Worm (Caenorhabditis elegans) whole organism, late embryonic: ENCODE results near the gene mrg-1.

Experiments
- C38D4.7 ChIP-seq: fragments of 200-800 bp; sonication (Bioruptor generic); optimal IDR thresholded peaks from 2 replicates; lab custom pipeline; 2018; ENCODE audit warnings: mild to moderate bottlenecking, missing genetic modification characterization, moderate library complexity, missing compliant biosample characterization
- K09A11.1 ChIP-seq: sonication (generic microtip); optimal IDR thresholded peaks from 2 replicates; lab custom pipeline; 2017; ENCODE audit warnings: antibody characterized with exemption, mild to moderate bottlenecking, missing genetic modification characterization, missing compliant biosample characterization; ENCODE audit not compliant: insufficient read depth
- Y22D7AL.16 ChIP-seq: sonication (generic microtip); optimal IDR thresholded peaks from 2 replicates; lab custom pipeline; 2016; ENCODE audit warnings: missing genetic modification characterization, missing compliant biosample characterization
- ama-1 ChIP-seq: fragments of 150-350 bp; optimal IDR thresholded peaks from 2 replicates; lab custom pipeline; 2014
- ceh-14 ChIP-seq: sonication (generic microtip); optimal IDR thresholded peaks from 2 replicates; lab custom pipeline; 2016; ENCODE audit warnings: missing genotype, missing genetic modification characterization, missing compliant biosample characterization
- ceh-18 ChIP-seq: sonication (generic microtip); optimal IDR thresholded peaks from 2 replicates; lab custom pipeline; 2016; ENCODE audit warnings: missing genetic modification characterization, missing compliant biosample characterization
- ceh-2 ChIP-seq: sonication (generic microtip); optimal IDR thresholded peaks from 2 replicates; lab custom pipeline; 2016; ENCODE audit warnings: missing genotype, missing genetic modification characterization, missing compliant biosample characterization
- ceh-22 ChIP-seq: sonication (generic microtip); optimal IDR thresholded peaks from 2 replicates; lab custom pipeline; 2017; ENCODE audit warnings: missing biosample characterization, missing genetic modification characterization
- ceh-34 ChIP-seq: sonication (generic microtip); optimal IDR thresholded peaks from 2 replicates; lab custom pipeline; 2016; ENCODE audit warnings: mild to moderate bottlenecking, missing genetic modification characterization, missing compliant biosample characterization
- ceh-6 ChIP-seq: fragments of 200-800 bp; sonication (Bioruptor generic); optimal IDR thresholded peaks from 2 replicates; lab custom pipeline; 2018; ENCODE audit warnings: mild to moderate bottlenecking, missing genetic modification characterization, missing compliant biosample characterization
- ceh-9 ChIP-seq: sonication (generic microtip); optimal IDR thresholded peaks from 2 replicates; lab custom pipeline; 2016; ENCODE audit warnings: mild to moderate bottlenecking, missing genetic modification characterization, inconsistent platforms, missing compliant biosample characterization
- che-1 ChIP-seq: sonication (generic microtip); optimal IDR thresholded peaks from 2 replicates; lab custom pipeline; 2016; ENCODE audit warnings: mild to moderate bottlenecking, missing genetic modification characterization, missing compliant biosample characterization
- elt-2 ChIP-seq: sonication (generic microtip); optimal IDR thresholded peaks from 2 replicates; lab custom pipeline; 2016; ENCODE audit warnings: missing genetic modification reagents, missing genetic modification characterization, missing compliant biosample characterization
- elt-4 ChIP-seq: sonication (generic microtip); optimal IDR thresholded peaks from 2 replicates; lab custom pipeline; 2016; ENCODE audit warnings: missing genetic modification characterization, missing compliant biosample characterization
- ets-4 ChIP-seq: sonication (generic microtip); optimal IDR thresholded peaks from 2 replicates; lab custom pipeline; 2016; ENCODE audit warnings: missing genetic modification characterization, missing compliant biosample characterization
- fkh-6 ChIP-seq: sonication (generic microtip); optimal IDR thresholded peaks from 2 replicates; lab custom pipeline; 2016; ENCODE audit warnings: missing genetic modification characterization, missing compliant biosample characterization
- hlh-6 ChIP-seq: sonication (generic microtip); optimal IDR thresholded peaks from 2 replicates; lab custom pipeline; 2016; ENCODE audit warnings: missing genotype, missing genetic modification characterization, missing compliant biosample characterization
- hlh-8 ChIP-seq: sonication (generic microtip); optimal IDR thresholded peaks from 2 replicates; lab custom pipeline; 2016; ENCODE audit warnings: missing genotype, missing genetic modification characterization, missing compliant biosample characterization
- lim-6 ChIP-seq: sonication (generic microtip); optimal IDR thresholded peaks from 2 replicates; lab custom pipeline; 2016; ENCODE audit warnings: missing genetic modification characterization, missing compliant biosample characterization
- madf-2 ChIP-seq: sonication (generic microtip); optimal IDR thresholded peaks from 2 replicates; lab custom pipeline; 2017; ENCODE audit warnings: missing genetic modification characterization, missing compliant biosample characterization
- mec-3 ChIP-seq: sonication (generic microtip); optimal IDR thresholded peaks from 2 replicates; lab custom pipeline; 2016; ENCODE audit warnings: borderline replicate concordance, missing genetic modification characterization, missing compliant biosample characterization
- nhr-11 ChIP-seq: fragments of 150-350 bp; optimal IDR thresholded peaks from 2 replicates; lab custom pipeline; 2014; ENCODE audit warnings: missing biosample characterization, missing genetic modification characterization
- nhr-232 ChIP-seq: sonication (generic microtip); optimal IDR thresholded peaks from 2 replicates; lab custom pipeline; 2016; ENCODE audit warnings: missing genetic modification characterization, missing compliant biosample characterization
- pag-3 ChIP-seq: sonication (generic microtip); optimal IDR thresholded peaks from 2 replicates; lab custom pipeline; 2016; ENCODE audit warnings: missing compliant biosample characterization, missing genetic modification characterization, borderline replicate concordance
- pat-9 ChIP-seq: fragments of 200-800 bp; sonication (Bioruptor generic); optimal IDR thresholded peaks from 2 replicates; lab custom pipeline; 2018; ENCODE audit warnings: mild to moderate bottlenecking, missing genetic modification characterization, moderate library complexity, missing compliant biosample characterization
- pax-1 ChIP-seq: fragments of 150-350 bp; optimal IDR thresholded peaks from 2 replicates; lab custom pipeline; 2014; ENCODE audit warnings: missing biosample characterization, missing genetic modification characterization
- pha-2 ChIP-seq: sonication (generic microtip); optimal IDR thresholded peaks from 2 replicates; lab custom pipeline; 2017; ENCODE audit warnings: mild to moderate bottlenecking, missing genetic modification characterization, missing compliant biosample characterization
- pha-4 ChIP-seq: fragments of 150-350 bp; optimal IDR thresholded peaks from 2 replicates; lab custom pipeline; 2018; ENCODE audit warnings: missing biosample characterization, missing genetic modification reagents, missing genetic modification characterization
- pqm-1 ChIP-seq: sonication (generic microtip); optimal IDR thresholded peaks from 2 replicates; lab custom pipeline; 2016; ENCODE audit warnings: missing genetic modification characterization, missing compliant biosample characterization
- pros-1 ChIP-seq: fragments of 150-350 bp; optimal IDR thresholded peaks from 2 replicates; lab custom pipeline; 2014; ENCODE audit warnings: missing biosample characterization, missing genetic modification reagents, missing genetic modification characterization
- ref-2 ChIP-seq: sonication (generic microtip); optimal IDR thresholded peaks from 2 replicates; lab custom pipeline; 2016; ENCODE audit warnings: missing genetic modification characterization, missing compliant biosample characterization
- sdc-2 ChIP-seq: sonication (generic microtip); optimal IDR thresholded peaks from 2 replicates; lab custom pipeline; 2016; ENCODE audit warnings: missing genotype, missing genetic modification characterization, missing compliant biosample characterization
- sox-2 ChIP-seq: fragments of 200-800 bp; sonication (Bioruptor generic); IDR thresholded peaks from 2 replicates; pipeline ENCODE4 v1.3.6; 2022; ENCODE audit warnings: missing genetic modification reagents, missing genetic modification characterization, missing compliant biosample characterization
- sox-4 ChIP-seq: sonication (generic microtip); optimal IDR thresholded peaks from 2 replicates; lab custom pipeline; 2017; ENCODE audit warnings: mild to moderate bottlenecking, missing genetic modification characterization, inconsistent platforms, missing compliant biosample characterization
- syd-9 ChIP-seq: sonication (generic microtip); optimal IDR thresholded peaks from 2 replicates; lab custom pipeline; 2016; ENCODE audit warnings: mild to moderate bottlenecking, missing genetic modification characterization, moderate library complexity, missing compliant biosample characterization
- tbx-2 ChIP-seq: sonication (generic microtip); optimal IDR thresholded peaks from 2 replicates; lab custom pipeline; 2016; ENCODE audit warnings: missing genetic modification characterization, missing compliant biosample characterization
- ttx-3 ChIP-seq: sonication (generic microtip); optimal IDR thresholded peaks from 2 replicates; lab custom pipeline; 2016; ENCODE audit warnings: missing genetic modification reagents, missing genetic modification characterization, missing compliant biosample characterization
- unc-42 ChIP-seq: sonication (generic microtip); optimal IDR thresholded peaks from 2 replicates; lab custom pipeline; 2016; ENCODE audit warnings: missing genotype, missing genetic modification characterization, missing compliant biosample characterization
- unc-55 ChIP-seq: sonication (generic microtip); optimal IDR thresholded peaks from 2 replicates; lab custom pipeline; 2017; ENCODE audit warnings: missing biosample characterization, missing genetic modification reagents, missing genetic modification characterization
- ztf-16 ChIP-seq: sonication (generic microtip); optimal IDR thresholded peaks from 2 replicates; lab custom pipeline; 2017; ENCODE audit warnings: missing genetic modification characterization, missing compliant biosample characterization

mrg-1 gene

DNA sequence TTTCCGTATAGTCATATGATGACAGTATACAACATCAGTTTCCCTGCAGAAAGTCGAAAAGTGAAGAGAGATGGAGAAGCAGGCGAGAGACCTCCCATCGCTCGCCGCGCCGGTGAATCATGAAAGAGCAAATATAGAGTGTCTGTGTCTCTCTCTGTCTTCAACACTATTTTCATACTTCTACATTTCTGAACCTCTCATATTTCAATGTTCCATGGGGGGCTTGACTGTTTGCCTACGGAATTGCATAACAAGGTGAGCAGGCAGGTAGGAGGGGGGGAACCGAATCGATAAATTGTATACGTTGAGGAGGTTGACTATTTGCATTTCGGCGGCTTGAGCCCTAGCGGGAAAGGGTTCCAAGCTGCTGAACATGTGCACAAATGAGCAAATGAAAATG lies 45.4 kb upstream of the mrg-1 start (continued):
- TF ChIP-seq sox-2 (GFP tag; lab: Robert Waterston, UW) (no peak), sdc-2 (no peak), fkh-6 (tag; lab: Kevin White, UChicago) (no peak), ref-2 (tag; lab: Kevin White, UChicago) (no peak)
- TF ChIP-seq, all 69 proteins: peak for 7

DNA sequence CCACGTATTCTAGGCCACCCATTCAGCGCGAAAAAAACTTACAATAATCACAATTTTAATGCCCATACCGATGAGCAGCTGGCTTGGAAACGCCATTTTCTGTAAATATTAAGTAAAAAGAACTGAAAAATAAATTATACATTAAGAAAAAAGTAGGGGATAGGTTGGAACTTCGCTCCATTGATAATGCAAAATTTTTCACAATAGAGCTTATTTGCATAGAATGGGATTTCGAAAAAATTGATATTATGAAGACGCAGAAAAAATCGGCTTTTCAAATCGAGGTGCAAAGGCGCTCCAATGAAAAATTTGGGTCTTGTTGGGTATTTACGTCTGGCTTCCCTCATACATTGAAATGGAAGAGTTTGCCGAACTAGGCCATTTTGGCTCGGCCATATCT lies 44.1 kb upstream of the mrg-1 start, which contains the start of gene Y37D8A.16:
Gene Y37D8A.16 (minus strand): TSS at position 101 of the 400 bp plus-strand sequence.
- TF ChIP-seq ets-4 (tag; lab: Kevin White, UChicago): no peak
- no peak for TF ChIP-seq pros-1 (tag; lab: Kevin White, UChicago)
- no peak for TF ChIP-seq ceh-6 (GFP tag; lab: Kevin White, UChicago)
- no peak for TF ChIP-seq ceh-14 (tag; lab: Kevin White, UChicago)
- no peak for TF ChIP-seq hlh-6 (tag; lab: Kevin White, UChicago)
- TF ChIP-seq pqm-1 (tag; lab: Kevin White, UChicago): no peak
- no peak for TF ChIP-seq ceh-22 (tag; lab: Kevin White, UChicago)
- no peak for TF ChIP-seq unc-55 (GFP tag; lab: Kevin White, UChicago)
- TF ChIP-seq pat-9 (tag; lab: Kevin White, UChicago): no peak
- no peak for TF ChIP-seq pha-4 (tag; lab: Kevin White, UChicago)

DNA sequence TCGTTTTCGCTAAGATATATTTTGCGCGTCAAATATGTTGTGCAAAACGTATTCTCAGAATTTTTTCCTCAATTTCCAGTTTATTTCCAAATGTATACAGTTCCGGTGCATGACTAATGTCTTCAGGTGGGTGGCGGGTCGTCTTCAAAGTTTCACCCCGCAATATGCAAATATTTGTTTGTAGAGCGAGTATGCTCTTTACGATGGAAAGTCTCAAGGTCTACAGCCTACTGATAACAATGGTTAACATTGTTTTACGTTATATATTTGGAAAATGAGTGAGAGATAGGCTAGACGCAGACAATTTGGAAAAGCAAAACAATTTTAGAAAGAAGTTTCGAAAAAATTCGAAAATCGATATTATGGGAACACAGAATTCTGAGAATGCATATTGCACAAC lies 43.4 kb upstream of the mrg-1 start:
- TF ChIP-seq sox-4 (tag; lab: Kevin White, UChicago): no peak
- TF ChIP-seq pha-2: no peak
- TF ChIP-seq madf-2: no peak

DNA sequence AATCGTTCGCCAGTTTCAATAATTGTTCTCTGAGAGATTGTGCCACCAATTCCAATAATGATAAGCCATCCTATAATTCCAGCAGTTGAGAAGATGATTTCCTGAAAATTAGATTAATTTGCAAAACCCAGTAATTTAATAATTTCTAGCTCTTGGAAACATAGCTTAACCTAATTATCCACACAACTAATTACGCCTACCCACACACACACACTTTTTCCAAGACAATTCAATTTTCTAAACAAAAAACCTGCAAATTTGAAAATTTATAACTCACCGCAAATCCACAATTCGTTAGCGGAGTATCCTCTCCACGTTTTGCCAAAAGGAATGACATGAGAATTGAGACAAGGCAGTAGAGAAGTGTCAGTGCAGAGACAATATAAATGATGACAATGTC lies 42.0 kb upstream of the mrg-1 start:
- peak; percentile 63 for TF ChIP-seq unc-42
- TF ChIP-seq pqm-1 (tag; lab: Kevin White, UChicago): no peak
- TF ChIP-seq, all 69 proteins: peak for 1

DNA sequence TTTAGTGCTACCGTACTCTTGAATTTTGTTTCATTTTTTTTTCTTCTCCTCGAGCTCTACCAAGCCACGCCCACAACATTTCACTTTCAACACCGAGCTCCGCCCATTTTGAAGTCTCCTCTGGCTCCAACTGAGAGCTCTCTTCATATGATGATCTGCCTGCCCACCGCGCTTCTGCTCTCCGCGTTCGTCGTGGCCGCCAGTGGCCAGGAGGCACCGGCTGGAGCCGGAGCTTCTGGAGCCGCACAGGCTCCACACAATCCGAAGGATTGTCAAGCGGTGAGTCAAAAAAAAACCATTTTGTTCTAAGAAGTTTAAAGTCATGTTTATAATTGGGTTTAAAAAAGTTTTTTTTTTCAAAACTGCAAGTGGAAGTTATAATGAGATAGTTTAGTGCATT lies 35.9 kb upstream of the mrg-1 start, which contains the start of gene flp-14:
Gene flp-14 (plus strand): TSS at position 146 of the 400 bp plus-strand sequence.
- no peak for TF ChIP-seq pag-3 (tag; lab: Kevin White, UChicago)
- TF ChIP-seq ceh-2: no peak
- no peak for TF ChIP-seq hlh-8
- TF ChIP-seq pax-1 (tag; lab: Kevin White, UChicago): no peak
- TF ChIP-seq syd-9 (tag; lab: Kevin White, UChicago): no peak
- no peak for TF ChIP-seq lim-6 (tag; lab: Kevin White, UChicago)
- no peak for TF ChIP-seq ama-1
- TF ChIP-seq nhr-232: no peak
- no peak for TF ChIP-seq ceh-6 (GFP tag; lab: Kevin White, UChicago)
- no peak for TF ChIP-seq fkh-6 (tag; lab: Kevin White, UChicago)
- TF ChIP-seq C38D4.7 (GFP tag; lab: Kevin White, UChicago): no peak
- TF ChIP-seq sox-2 (GFP tag; lab: Robert Waterston, UW): no peak
- no peak for TF ChIP-seq elt-2 (tag; lab: Kevin White, UChicago)

DNA sequence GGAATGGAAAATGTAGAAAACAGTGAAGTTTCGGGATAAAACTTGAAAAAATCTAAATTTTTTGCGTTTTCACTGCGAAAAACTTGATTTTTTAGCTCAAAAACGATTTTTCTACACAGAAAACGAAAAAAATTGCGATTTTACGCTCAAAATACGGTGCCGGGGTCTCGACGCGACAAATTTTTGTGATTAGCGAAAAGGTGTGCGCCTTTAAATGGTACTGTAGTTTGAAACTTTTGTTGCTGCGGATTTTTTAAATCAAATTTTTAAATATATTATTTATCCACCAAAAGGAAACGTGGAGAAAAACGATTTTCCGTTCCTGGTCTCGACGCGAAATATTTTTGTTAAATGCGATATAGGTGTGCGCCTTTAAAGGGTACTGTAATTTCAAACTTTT lies 32.8 kb upstream of the mrg-1 start:
- TF ChIP-seq pag-3 (tag; lab: Kevin White, UChicago) (no peak), ceh-9 (tag; lab: Kevin White, UChicago) (no peak), che-1 (no peak), ama-1 (no peak), ceh-34 (tag; lab: Kevin White, UChicago) (no peak), sox-2 (GFP tag; lab: Robert Waterston, UW) (no peak), elt-4 (tag; lab: Kevin White, UChicago) (no peak), mec-3 (tag; lab: Kevin White, UChicago) (no peak), ttx-3 (tag; lab: Kevin White, UChicago) (no peak), tbx-2 (tag; lab: Kevin White, UChicago) (no peak), ztf-16 (tag; lab: Kevin White, UChicago) (no peak), unc-42 (no peak), pat-9 (tag; lab: Kevin White, UChicago) (no peak), ceh-18 (tag; lab: Kevin White, UChicago) (no peak), K09A11.1 (no peak), nhr-11 (tag; lab: Kevin White, UChicago) (no peak), sox-4 (tag; lab: Kevin White, UChicago) (no peak), Y22D7AL.16 (tag; lab: Kevin White, UChicago) (no peak)
